Worm (Caenorhabditis elegans): ENCODE results near the gene K08D10.13.
"Not testable (repeated sequence)": the region's sequence is repeated elsewhere in the genome, so short reads cannot be mapped to it uniquely, and the experiment has no call there.

DNA sequence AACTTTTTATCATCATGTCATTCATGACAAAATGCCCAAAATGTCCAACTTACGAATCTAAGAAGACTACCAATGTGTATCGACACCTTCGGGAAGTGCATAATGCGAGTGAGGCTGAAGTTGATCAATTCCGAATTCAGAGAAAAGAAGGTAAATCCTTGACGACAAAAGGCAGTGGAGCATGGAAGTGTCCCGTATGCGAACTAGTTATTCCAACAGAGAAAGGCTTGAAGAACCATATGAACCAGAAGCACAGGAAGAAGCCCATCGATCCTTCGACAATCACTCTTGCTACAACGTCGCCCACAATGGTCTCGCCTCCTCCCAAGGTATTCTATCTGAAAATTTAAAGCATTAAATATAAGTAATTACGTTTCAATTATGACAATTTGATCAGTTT lies 14.7 kb upstream of the K08D10.13 start, which contains the start of gene K08D10.11:
- not testable (repeated sequence) for TF ChIP-seq unc-62 (GFP tag; optimal IDR thresholded peaks at IDR 0.05 in 1 of 2); unc-62 (tag; optimal IDR thresholded peaks at IDR 0.05); snpc-1.2 (GFP tag; IDR thresholded peaks at IDR 0.05)

Measured in whole organism, L4 larva.